Worm (Caenorhabditis elegans) whole organism, mixed stage, embryonic: ENCODE results near the gene camt-1.

Experiments used
- M03D4.4 ChIP-seq: sonication (generic microtip); optimal IDR thresholded peaks from 2 replicates; lab custom pipeline; 2017; ENCODE audit warnings: mild to moderate bottlenecking, missing genetic modification characterization, missing compliant biosample characterization
- bed-3 ChIP-seq: fragments of 200-800 bp; sonication (Bioruptor generic); optimal IDR thresholded peaks from 3 replicates; lab custom pipeline; 2018; ENCODE audit warnings: mild to moderate bottlenecking, missing genetic modification characterization, moderate library complexity, missing compliant biosample characterization
- blmp-1 ChIP-seq: fragments of 150-350 bp; optimal IDR thresholded peaks from 2 replicates; lab custom pipeline; 2014; ENCODE audit warnings: missing biosample characterization, missing genetic modification characterization
- ceh-39 ChIP-seq: fragments of 150-350 bp; optimal IDR thresholded peaks from 2 replicates; lab custom pipeline; 2014; ENCODE audit warnings: missing biosample characterization, missing genetic modification characterization
- ceh-43 ChIP-seq: fragments of 200-800 bp; sonication (Bioruptor generic); optimal IDR thresholded peaks from 2 replicates; lab custom pipeline; 2018; ENCODE audit warnings: mild to moderate bottlenecking, missing genetic modification characterization, moderate library complexity, missing compliant biosample characterization
- ceh-83 ChIP-seq: fragments of 200-800 bp; sonication (Bioruptor generic); optimal IDR thresholded peaks from 2 replicates; lab custom pipeline; 2018; ENCODE audit warnings: mild to moderate bottlenecking, missing genetic modification characterization, missing compliant biosample characterization
- ces-1 ChIP-seq: fragments of 150-350 bp; optimal IDR thresholded peaks from 2 replicates; lab custom pipeline; 2014; ENCODE audit warnings: missing biosample characterization, missing genetic modification reagents, missing genetic modification characterization
- cnd-1 ChIP-seq: fragments of 200-800 bp; sonication (Bioruptor generic); optimal IDR thresholded peaks from 2 replicates; lab custom pipeline; 2018; ENCODE audit warnings: mild to moderate bottlenecking, missing genetic modification characterization, missing compliant biosample characterization
- elt-1 ChIP-seq: sonication (generic microtip); optimal IDR thresholded peaks from 2 replicates; lab custom pipeline; 2017; ENCODE audit warnings: missing genetic modification characterization, mild to moderate bottlenecking, missing compliant biosample characterization, antibody characterized with exemption, moderate library complexity, borderline replicate concordance; ENCODE audit not compliant: insufficient read depth
- elt-3 ChIP-seq: fragments of 150-350 bp; optimal IDR thresholded peaks from 2 replicates; lab custom pipeline; 2014; ENCODE audit warnings: missing biosample characterization, missing genetic modification characterization
- flh-1 ChIP-seq: fragments of 200-800 bp; sonication (Bioruptor generic); optimal IDR thresholded peaks from 2 replicates; lab custom pipeline; 2018; ENCODE audit warnings: mild to moderate bottlenecking, missing genetic modification characterization, moderate library complexity, missing compliant biosample characterization
- ham-2 ChIP-seq: fragments of 200-800 bp; sonication (Bioruptor generic); optimal IDR thresholded peaks from 2 replicates; lab custom pipeline; 2018; ENCODE audit warnings: mild to moderate bottlenecking, missing genetic modification characterization, missing compliant biosample characterization
- hlh-1 ChIP-seq: fragments of 150-350 bp; optimal IDR thresholded peaks from 2 replicates; lab custom pipeline; 2014; ENCODE audit warnings: missing biosample characterization, missing genetic modification reagents, missing genetic modification characterization
- lin-13 ChIP-seq: fragments of 150-350 bp; optimal IDR thresholded peaks from 2 replicates; lab custom pipeline; 2014; ENCODE audit warnings: missing biosample characterization, missing genetic modification characterization
- lsy-2 ChIP-seq: fragments of 150-350 bp; optimal IDR thresholded peaks from 2 replicates; lab custom pipeline; 2014; ENCODE audit warnings: missing biosample characterization, missing genetic modification characterization
- mab-5 ChIP-seq: fragments of 150-350 bp; optimal IDR thresholded peaks from 2 replicates; lab custom pipeline; 2014; ENCODE audit warnings: missing biosample characterization, missing genetic modification characterization
- mep-1 ChIP-seq: fragments of 150-350 bp; optimal IDR thresholded peaks from 2 replicates; lab custom pipeline; 2017; ENCODE audit warnings: missing biosample characterization, missing genetic modification reagents, missing genetic modification characterization, inconsistent platforms
- mls-2 ChIP-seq: sonication (generic microtip); optimal IDR thresholded peaks from 2 replicates; lab custom pipeline; 2016; ENCODE audit warnings: mild to moderate bottlenecking, missing genetic modification characterization, moderate library complexity, missing compliant biosample characterization
- nhr-12 ChIP-seq: fragments of 150-350 bp; optimal IDR thresholded peaks from 2 replicates; lab custom pipeline; 2014; ENCODE audit warnings: missing biosample characterization, missing genetic modification characterization
- nhr-237 ChIP-seq: fragments of 150-350 bp; optimal IDR thresholded peaks from 2 replicates; lab custom pipeline; 2014; ENCODE audit warnings: missing biosample characterization, missing genetic modification characterization
- nhr-76 ChIP-seq: sonication (generic microtip); optimal IDR thresholded peaks from 2 replicates; lab custom pipeline; 2017; ENCODE audit warnings: missing biosample characterization, missing genetic modification characterization
- pha-4 ChIP-seq: fragments of 150-350 bp; optimal IDR thresholded peaks from 2 replicates; lab custom pipeline; 2018; ENCODE audit warnings: missing biosample characterization, missing genetic modification reagents, missing genetic modification characterization
- sptf-1 ChIP-seq: sonication (generic microtip); optimal IDR thresholded peaks from 2 replicates; lab custom pipeline; 2017; ENCODE audit warnings: mild to moderate bottlenecking, missing genetic modification characterization, moderate library complexity, missing compliant biosample characterization
- tbx-8 ChIP-seq: fragments of 200-800 bp; sonication (Bioruptor generic); optimal IDR thresholded peaks from 2 replicates; lab custom pipeline; 2018; ENCODE audit warnings: mild to moderate bottlenecking, missing genetic modification characterization, moderate library complexity, missing compliant biosample characterization
- unc-120 ChIP-seq: sonication (generic microtip); optimal IDR thresholded peaks from 2 replicates; lab custom pipeline; 2017; ENCODE audit warnings: missing genetic modification characterization, missing compliant biosample characterization; ENCODE audit not compliant: poor library complexity, severe bottlenecking
- unc-62 ChIP-seq: fragments of 150-350 bp; optimal IDR thresholded peaks from 2 replicates; lab custom pipeline; 2014; ENCODE audit warnings: missing biosample characterization, missing genetic modification reagents, missing genetic modification characterization
- ztf-11 ChIP-seq: fragments of 150-350 bp; optimal IDR thresholded peaks from 2 replicates; lab custom pipeline; 2014; ENCODE audit warnings: missing biosample characterization, missing genetic modification characterization

camt-1 gene

ce11 chrII:4478303-4478702, 26.6 kb downstream of the camt-1 start, which contains the start of gene T05C1.1:
T05C1.1 (plus strand) TSS chrII:4478603.
- no peak for TF ChIP-seq ham-2 (GFP tag; lab: Kevin White, UChicago)
- no peak for TF ChIP-seq sptf-1 (tag; lab: Kevin White, UChicago)
- no peak for TF ChIP-seq flh-1 (GFP tag; lab: Kevin White, UChicago)
- TF ChIP-seq nhr-76 (tag; lab: Kevin White, UChicago) = no peak
- TF ChIP-seq mls-2 (tag; lab: Kevin White, UChicago) = no peak
- no peak for TF ChIP-seq elt-1
- no peak for TF ChIP-seq nhr-12 (tag; lab: Kevin White, UChicago)
- no peak for TF ChIP-seq ceh-39 (tag; lab: Kevin White, UChicago)
- no peak for TF ChIP-seq blmp-1 (tag; lab: Kevin White, UChicago)
- no peak for TF ChIP-seq ceh-83 (GFP tag; lab: Kevin White, UChicago)
- no peak for TF ChIP-seq nhr-237 (tag; lab: Kevin White, UChicago)
- TF ChIP-seq mab-5 (tag; lab: Kevin White, UChicago) = no peak

ce11 chrII:4474005-4474655, 30.8 kb downstream of the camt-1 start:
- no peak for TF ChIP-seq bed-3
- no peak for TF ChIP-seq elt-3 (tag; lab: Kevin White, UChicago)
- TF ChIP-seq nhr-76 (tag; lab: Kevin White, UChicago) = no peak
- no peak for TF ChIP-seq lin-13 (tag; lab: Kevin White, UChicago)
- no peak for TF ChIP-seq sptf-1 (tag; lab: Kevin White, UChicago)
- TF ChIP-seq tbx-8 = no peak
- TF ChIP-seq ceh-43 (GFP tag; lab: Kevin White, UChicago) = no peak
- no peak for TF ChIP-seq elt-1
- TF ChIP-seq ces-1 (GFP tag; lab: Kevin White, UChicago) = no peak
- TF ChIP-seq pha-4 (tag; lab: Kevin White, UChicago) = no peak
- no peak for TF ChIP-seq cnd-1
- no peak for TF ChIP-seq ham-2 (GFP tag; lab: Kevin White, UChicago)
- no peak for TF ChIP-seq unc-120 (tag; lab: Kevin White, UChicago)
- TF ChIP-seq lsy-2 (tag; lab: Kevin White, UChicago) = no peak
- no peak for TF ChIP-seq M03D4.4
- TF ChIP-seq flh-1 (GFP tag; lab: Kevin White, UChicago) = no peak
- TF ChIP-seq hlh-1 (tag; lab: Kevin White, UChicago) = no peak
- no peak for TF ChIP-seq blmp-1 (tag; lab: Kevin White, UChicago)

- TF ChIP-seq nhr-237 (tag; lab: Kevin White, UChicago) (no peak), elt-1 (no peak), mep-1 (tag; lab: Kevin White, UChicago) (no peak)
- TF ChIP-seq, all 35 proteins: peak for 0
These were observed 33.8 kb downstream of the camt-1 start, which contains the start of gene W06B4.1 for ce11 chrII:4470972-4471645. W06B4.1 (plus strand) TSS chrII:4471595.

- TF ChIP-seq bed-3 (no peak), ceh-43 (GFP tag; lab: Kevin White, UChicago) (no peak), mep-1 (tag; lab: Kevin White, UChicago) (no peak), flh-1 (GFP tag; lab: Kevin White, UChicago) (no peak), mab-5 (tag; lab: Kevin White, UChicago) (no peak), lin-13 (tag; lab: Kevin White, UChicago) (no peak), hlh-1 (tag; lab: Kevin White, UChicago) (no peak), sptf-1 (tag; lab: Kevin White, UChicago) (no peak), lsy-2 (tag; lab: Kevin White, UChicago) (no peak), nhr-76 (tag; lab: Kevin White, UChicago) (no peak), cnd-1 (no peak), pha-4 (tag; lab: Kevin White, UChicago) (no peak)
These were observed 36.0 kb downstream of the camt-1 start for ce11 chrII:4468897-4469459.

- TF ChIP-seq ztf-11 (tag; lab: Kevin White, UChicago) (no peak), lsy-2 (tag; lab: Kevin White, UChicago) (no peak), mls-2 (tag; lab: Kevin White, UChicago) (no peak), pha-4 (tag; lab: Kevin White, UChicago) (no peak), unc-62 (GFP tag; lab: Kevin White, UChicago) (no peak), ceh-83 (GFP tag; lab: Kevin White, UChicago) (no peak)
These were observed 37.1 kb downstream of the camt-1 start, which contains the start of gene W06B4.2 for ce11 chrII:4467869-4468268. W06B4.2 (plus strand) TSS chrII:4468169.
